Worm (Caenorhabditis elegans) whole organism, early embryonic: ENCODE measurements around the gene Y51H7C.10.

Experiments used
- B0310.2 ChIP-seq: sonication (generic microtip); optimal IDR thresholded peaks from 2 replicates; lab custom pipeline; 2016; ENCODE audit warnings: mild to moderate bottlenecking, missing genetic modification characterization, missing compliant biosample characterization
- F13C5.2 ChIP-seq: sonication (generic microtip); optimal IDR thresholded peaks from 2 replicates; lab custom pipeline; 2017; ENCODE audit warnings: mild to moderate bottlenecking, missing genetic modification characterization, inconsistent platforms, missing compliant biosample characterization
- aly-1 ChIP-seq: sonication (generic microtip); optimal IDR thresholded peaks from 2 replicates; lab custom pipeline; 2016; ENCODE audit warnings: missing genetic modification characterization, missing compliant biosample characterization
- ama-1 ChIP-seq: fragments of 150-350 bp; optimal IDR thresholded peaks from 2 replicates; lab custom pipeline; 2014
- ceh-13 ChIP-seq: fragments of 200-800 bp; sonication (Bioruptor generic); optimal IDR thresholded peaks from 2 replicates; lab custom pipeline; 2018; ENCODE audit warnings: mild to moderate bottlenecking, missing genetic modification characterization, missing compliant biosample characterization
- ceh-36 ChIP-seq: sonication (generic microtip); optimal IDR thresholded peaks from 2 replicates; lab custom pipeline; 2016; ENCODE audit warnings: missing genetic modification characterization, inconsistent platforms, missing compliant biosample characterization
- ets-7 ChIP-seq: sonication (generic microtip); optimal IDR thresholded peaks from 2 replicates; lab custom pipeline; 2016; ENCODE audit warnings: missing genotype, missing genetic modification characterization, missing compliant biosample characterization
- flt-1 ChIP-seq: fragments of 200-800 bp; sonication (Bioruptor generic); IDR thresholded peaks from 2 replicates; pipeline ENCODE4 v1.3.6; 2022; ENCODE audit warnings: missing genetic modification characterization, missing compliant biosample characterization
- hmbx-1 ChIP-seq: sonication (generic microtip); optimal IDR thresholded peaks from 2 replicates; lab custom pipeline; 2016; ENCODE audit warnings: mild to moderate bottlenecking, missing genetic modification characterization, missing compliant biosample characterization
- hmg-4 ChIP-seq: fragments of 200-800 bp; sonication (Bioruptor generic); optimal IDR thresholded peaks from 2 replicates; lab custom pipeline; 2018; ENCODE audit warnings: mild to moderate bottlenecking, missing genetic modification characterization, missing compliant biosample characterization
- hnd-1 ChIP-seq: sonication (generic microtip); optimal IDR thresholded peaks from 2 replicates; lab custom pipeline; 2016; ENCODE audit warnings: missing genetic modification characterization, missing compliant biosample characterization
- pes-1 ChIP-seq: fragments of 200-800 bp; sonication (Bioruptor generic); IDR thresholded peaks from 2 replicates; pipeline ENCODE4 v1.3.6; 2022; ENCODE audit warnings: missing genetic modification reagents, missing genetic modification characterization, missing compliant biosample characterization
- scrt-1 ChIP-seq: fragments of 200-800 bp; sonication (Bioruptor generic); IDR thresholded peaks from 2 replicates; pipeline ENCODE4 v1.3.6; 2022; ENCODE audit warnings: missing genetic modification characterization, missing compliant biosample characterization
- sea-1 ChIP-seq: fragments of 200-800 bp; sonication (Bioruptor generic); conservative IDR thresholded peaks from 2 replicates; pipeline ENCODE4 v1.3.6; 2022; ENCODE audit warnings: missing genetic modification characterization, missing compliant biosample characterization
- tbx-11 ChIP-seq: fragments of 200-800 bp; sonication (Bioruptor generic); IDR thresholded peaks from 2 replicates; pipeline ENCODE4 v1.3.6; 2022; ENCODE audit warnings: missing genetic modification characterization, missing compliant biosample characterization
- tbx-37 ChIP-seq: fragments of 200-800 bp; sonication (Bioruptor generic); conservative IDR thresholded peaks from 2 replicates; pipeline ENCODE4 v1.3.6; 2022; ENCODE audit warnings: missing genetic modification reagents, missing genetic modification characterization, missing compliant biosample characterization
- tra-4 ChIP-seq: sonication (generic microtip); optimal IDR thresholded peaks from 2 replicates; lab custom pipeline; 2017; ENCODE audit warnings: missing genetic modification characterization, missing compliant biosample characterization

Gene Y51H7C.10

ce11 chrII:1374486-1374885 is 49.1 kb downstream of the Y51H7C.10 start:
- no peak for TF ChIP-seq sea-1 (GFP tag; lab: Robert Waterston, UW)
- no peak for TF ChIP-seq aly-1 (tag; lab: Kevin White, UChicago)
- no peak for TF ChIP-seq B0310.2
- no peak for TF ChIP-seq hmbx-1 (tag; lab: Kevin White, UChicago)
- no peak for TF ChIP-seq flt-1 (GFP tag; lab: Robert Waterston, UW)
- no peak for TF ChIP-seq tbx-37 (GFP tag; lab: Robert Waterston, UW)
- TF ChIP-seq ceh-13 (GFP tag; lab: Kevin White, UChicago): no peak
- TF ChIP-seq hnd-1 (tag; lab: Kevin White, UChicago): no peak
- TF ChIP-seq scrt-1 (GFP tag; lab: Robert Waterston, UW): no peak
- TF ChIP-seq hmg-4 (GFP tag; lab: Kevin White, UChicago): no peak
- TF ChIP-seq tra-4 (tag; lab: Kevin White, UChicago): no peak
- TF ChIP-seq F13C5.2: no peak
- TF ChIP-seq ama-1 (lab: Kevin White, UChicago): no peak

ce11 chrII:1372966-1373365 is 50.6 kb downstream of the Y51H7C.10 start:
- TF ChIP-seq hnd-1 (tag; lab: Kevin White, UChicago) (no peak), ceh-36 (tag; lab: Kevin White, UChicago) (no peak), scrt-1 (GFP tag; lab: Robert Waterston, UW) (no peak), hmg-4 (GFP tag; lab: Kevin White, UChicago) (no peak), sea-1 (GFP tag; lab: Robert Waterston, UW) (no peak), tbx-11 (GFP tag; lab: Robert Waterston, UW) (no peak), tbx-37 (GFP tag; lab: Robert Waterston, UW) (no peak), ama-1 (lab: Kevin White, UChicago) (no peak), flt-1 (GFP tag; lab: Robert Waterston, UW) (no peak), ceh-13 (GFP tag; lab: Kevin White, UChicago) (no peak)

- TF ChIP-seq ceh-36 (tag; lab: Kevin White, UChicago): no peak
- TF ChIP-seq hmbx-1 (tag; lab: Kevin White, UChicago): no peak
- no peak for TF ChIP-seq ama-1 (lab: Kevin White, UChicago)
- TF ChIP-seq scrt-1 (GFP tag; lab: Robert Waterston, UW): no peak
- TF ChIP-seq sea-1 (GFP tag; lab: Robert Waterston, UW): no peak
Measured at ce11 chrII:1372138-1372537, 51.4 kb downstream of the Y51H7C.10 start.

- TF ChIP-seq sea-1 (GFP tag; lab: Robert Waterston, UW) (no peak), ceh-13 (GFP tag; lab: Kevin White, UChicago) (no peak), hnd-1 (tag; lab: Kevin White, UChicago) (no peak), flt-1 (GFP tag; lab: Robert Waterston, UW) (no peak), ceh-36 (tag; lab: Kevin White, UChicago) (no peak), hmbx-1 (tag; lab: Kevin White, UChicago) (no peak), aly-1 (tag; lab: Kevin White, UChicago) (no peak), B0310.2 (no peak), tbx-37 (GFP tag; lab: Robert Waterston, UW) (no peak), ets-7 (tag; lab: Kevin White, UChicago) (no peak), ama-1 (lab: Kevin White, UChicago) (no peak), pes-1 (no peak), hmg-4 (GFP tag; lab: Kevin White, UChicago) (no peak), tbx-11 (GFP tag; lab: Robert Waterston, UW) (no peak), scrt-1 (GFP tag; lab: Robert Waterston, UW) (no peak), F13C5.2 (no peak), tra-4 (tag; lab: Kevin White, UChicago) (no peak)
Measured at ce11 chrII:1371533-1371932, 52.0 kb downstream of the Y51H7C.10 start.
